Worm (Caenorhabditis elegans) whole organism, L3 larva: ENCODE measurements around the gene T05A8.7.

Experiments
- ZK546.5 ChIP-seq: sonication (generic microtip); optimal IDR thresholded peaks from 2 replicates; lab custom pipeline; 2017; ENCODE audit warnings: missing biosample characterization, missing genetic modification characterization
- aly-2 ChIP-seq: fragments of 150-350 bp; optimal IDR thresholded peaks from 2 replicates; lab custom pipeline; 2014; ENCODE audit warnings: missing biosample characterization, missing genetic modification characterization
- ceh-82 ChIP-seq: fragments of 150-350 bp; optimal IDR thresholded peaks from 2 replicates; lab custom pipeline; 2014; ENCODE audit warnings: missing biosample characterization, missing genetic modification characterization
- ceh-9 ChIP-seq: sonication (generic microtip); optimal IDR thresholded peaks from 2 replicates; lab custom pipeline; 2018; ENCODE audit warnings: missing biosample characterization, missing genetic modification characterization
- fos-1 ChIP-seq: fragments of 150-350 bp; optimal IDR thresholded peaks from 2 replicates; lab custom pipeline; 2014; ENCODE audit warnings: missing biosample characterization, missing genetic modification characterization
- nfya-1 ChIP-seq: sonication (generic microtip); optimal IDR thresholded peaks from 2 replicates; lab custom pipeline; 2017; ENCODE audit warnings: missing genetic modification characterization, mild to moderate bottlenecking, missing compliant biosample characterization, antibody characterized with exemption, moderate library complexity; ENCODE audit not compliant: insufficient read depth
- nhr-11 ChIP-seq: fragments of 150-350 bp; optimal IDR thresholded peaks from 2 replicates; lab custom pipeline; 2014; ENCODE audit warnings: missing biosample characterization, missing genetic modification characterization
- nhr-23 ChIP-seq: fragments of 150-350 bp; optimal IDR thresholded peaks from 2 replicates; lab custom pipeline; 2014; ENCODE audit warnings: missing biosample characterization, missing genetic modification reagents, missing genetic modification characterization
- skn-1 ChIP-seq: fragments of 150-350 bp; optimal IDR thresholded peaks from 2 replicates; lab custom pipeline; 2014; ENCODE audit warnings: missing biosample characterization, missing genetic modification characterization
- tbx-2 ChIP-seq: sonication (generic microtip); optimal IDR thresholded peaks from 2 replicates; lab custom pipeline; 2016; ENCODE audit warnings: mild to moderate bottlenecking, missing genetic modification characterization, missing compliant biosample characterization
- unc-39 ChIP-seq: sonication (generic microtip); optimal IDR thresholded peaks from 4 replicates; lab custom pipeline; 2017; ENCODE audit warnings: missing biosample characterization, missing genetic modification characterization
- unc-62 ChIP-seq: fragments of 150-350 bp; sonication (generic microtip); optimal IDR thresholded peaks from 4 replicates; lab custom pipeline; 2014; ENCODE audit warnings: missing biosample characterization, missing genetic modification reagents, missing genetic modification characterization
- zag-1 ChIP-seq: fragments of 150-350 bp; optimal IDR thresholded peaks from 2 replicates; lab custom pipeline; 2014; ENCODE audit warnings: missing biosample characterization, missing genetic modification characterization
- ztf-11 ChIP-seq: fragments of 150-350 bp; optimal IDR thresholded peaks from 2 replicates; lab custom pipeline; 2014; ENCODE audit warnings: missing biosample characterization, missing genetic modification characterization

DNA sequence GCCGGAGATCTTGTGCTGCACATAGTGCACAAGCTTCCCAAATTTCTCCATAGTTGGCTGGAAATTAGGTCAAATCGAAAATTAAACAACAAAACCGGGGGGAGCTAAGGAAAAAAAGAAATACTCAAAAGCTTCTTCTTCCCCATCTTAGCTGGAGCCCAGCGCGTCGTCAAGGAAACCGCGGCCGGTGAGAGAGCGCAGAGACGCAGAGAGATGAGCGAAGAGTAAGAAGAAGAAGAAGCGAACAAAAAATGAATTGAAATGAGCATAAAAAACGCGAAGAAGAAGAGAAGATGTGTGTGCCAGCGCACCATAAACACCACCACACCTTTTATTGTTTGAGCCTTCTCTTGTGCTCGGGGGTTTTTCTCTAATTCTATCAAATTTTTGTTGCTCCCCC is 7.0 kb downstream of the T05A8.7 start, which contains the start of gene wdr-31:
- TF ChIP-seq tbx-2 (no peak), aly-2 (tag; lab: Kevin White, UChicago) (no peak), unc-39 (tag; lab: Kevin White, UChicago) (no peak), nhr-11 (tag; lab: Kevin White, UChicago) (no peak), nfya-1 (tag; lab: Kevin White, UChicago) (no peak), ZK546.5 (no peak), ztf-11 (tag; lab: Kevin White, UChicago) (no peak), ceh-9 (tag; lab: Kevin White, UChicago) (no peak), ceh-82 (tag; lab: Kevin White, UChicago) (no peak), skn-1 (no peak), unc-62 (GFP tag; lab: Kevin White, UChicago) (no peak), fos-1 (no peak), nhr-23 (no peak), zag-1 (no peak)
